Fruit fly (Drosophila melanogaster) whole organism, embryonic: Measurements from ENCODE around the gene tex.

ENCODE experiments used
- B-H2 ChIP-seq: fragments of 200-800 bp; sonication (Bioruptor generic); optimal IDR thresholded peaks from 2 replicates; lab custom pipeline; 2018; ENCODE audit warnings: missing biosample characterization, mild to moderate bottlenecking, missing genetic modification characterization
- Blimp-1 ChIP-seq: fragments of 200-800 bp; sonication (Bioruptor generic); optimal IDR thresholded peaks from 3 replicates; lab custom pipeline; 2018; ENCODE audit warnings: missing biosample characterization, missing genetic modification characterization, mild to moderate bottlenecking, moderate library complexity, missing genetic modification reagents
- CG10267 ChIP-seq: fragments of 200-800 bp; sonication (Bioruptor generic); optimal IDR thresholded peaks from 2 replicates; lab custom pipeline; 2018; ENCODE audit warnings: missing biosample characterization, mild to moderate bottlenecking, missing genetic modification characterization, moderate library complexity
- CG10274 ChIP-seq: fragments of 200-800 bp; sonication (Bioruptor generic); optimal IDR thresholded peaks from 3 replicates; lab custom pipeline; 2017; ENCODE audit warnings: missing biosample characterization, mild to moderate bottlenecking, missing genetic modification characterization
- CG10431 ChIP-seq: fragments of 200-800 bp; sonication (Bioruptor generic); optimal IDR thresholded peaks from 3 replicates; lab custom pipeline; 2018; ENCODE audit warnings: missing biosample characterization, mild to moderate bottlenecking, missing genetic modification characterization
- CG12744 ChIP-seq: fragments of 200-800 bp; sonication (Bioruptor generic); optimal IDR thresholded peaks from 2 replicates; lab custom pipeline; 2016; ENCODE audit warnings: missing biosample characterization, missing genetic modification characterization
- CG12942 ChIP-seq: fragments of 200-800 bp; sonication (Bioruptor generic); optimal IDR thresholded peaks from 3 replicates; lab custom pipeline; 2016; ENCODE audit warnings: missing biosample characterization, missing genetic modification characterization
- CG13123 ChIP-seq: fragments of 200-800 bp; sonication (Bioruptor generic); optimal IDR thresholded peaks from 2 replicates; lab custom pipeline; 2016; ENCODE audit warnings: missing biosample characterization, missing genetic modification characterization
- CG1603 ChIP-seq: fragments of 200-800 bp; sonication (Bioruptor generic); optimal IDR thresholded peaks from 2 replicates; lab custom pipeline; 2019; ENCODE audit warnings: missing biosample characterization, mild to moderate bottlenecking, missing genetic modification characterization, moderate library complexity
- CG16863 ChIP-seq: fragments of 200-800 bp; sonication (Bioruptor generic); optimal IDR thresholded peaks from 3 replicates; lab custom pipeline; 2016; ENCODE audit warnings: missing biosample characterization, missing genetic modification characterization
- CG43689 ChIP-seq: fragments of 200-800 bp; sonication (Bioruptor generic); IDR thresholded peaks from 2 replicates; pipeline ENCODE4 v1.3.6; 2022; ENCODE audit warnings: missing biosample characterization, missing genetic modification characterization
- CG5245 ChIP-seq: fragments of 200-800 bp; sonication (Bioruptor generic); optimal IDR thresholded peaks from 3 replicates; lab custom pipeline; 2016; ENCODE audit warnings: missing biosample characterization, missing genetic modification characterization
- CG5953 ChIP-seq: fragments of 200-800 bp; sonication (Bioruptor generic); IDR thresholded peaks from 2 replicates; pipeline ENCODE4 v1.3.6; 2022; ENCODE audit warnings: missing biosample characterization, missing genetic modification characterization
- CG6254 ChIP-seq: fragments of 200-800 bp; sonication (Bioruptor generic); optimal IDR thresholded peaks from 3 replicates; lab custom pipeline; 2017; ENCODE audit warnings: mild to moderate bottlenecking, missing biosample characterization, missing genetic modification reagents, missing genetic modification characterization
- CG8944 ChIP-seq: fragments of 200-800 bp; sonication (Bioruptor generic); optimal IDR thresholded peaks from 3 replicates; lab custom pipeline; 2016; ENCODE audit warnings: missing biosample characterization, missing genetic modification characterization
- CG9437 ChIP-seq: fragments of 200-800 bp; sonication (Bioruptor generic); optimal IDR thresholded peaks from 2 replicates; lab custom pipeline; 2018; ENCODE audit warnings: missing biosample characterization, mild to moderate bottlenecking, missing genetic modification characterization
- CG9727 ChIP-seq: fragments of 200-800 bp; sonication (Bioruptor generic); optimal IDR thresholded peaks from 3 replicates; lab custom pipeline; 2017; ENCODE audit warnings: missing biosample characterization, mild to moderate bottlenecking, missing genetic modification characterization
- CG9876 ChIP-seq: fragments of 200-800 bp; sonication (Bioruptor generic); optimal IDR thresholded peaks from 2 replicates; lab custom pipeline; 2016; ENCODE audit warnings: missing biosample characterization, missing genetic modification characterization
- D ChIP-seq, 2 experiments: fragments of 200-800 bp in 1 of 2; fragments of >200 bp in 1 of 2; sonication (Bioruptor generic) in 1 of 2; optimal IDR thresholded peaks; 2 replicates in 1 of 2; 3 replicates in 1 of 2; lab custom pipeline; 2017; ENCODE audit warnings: mild to moderate bottlenecking in 1 of 2, missing biosample characterization in 1 of 2, missing genetic modification characterization in 1 of 2, missing genetic modification reagents in 1 of 2
- Dp ChIP-seq: fragments of 200-800 bp; sonication (Bioruptor generic); optimal IDR thresholded peaks from 2 replicates; lab custom pipeline; 2018; ENCODE audit warnings: missing biosample characterization, mild to moderate bottlenecking, missing genetic modification characterization, moderate library complexity
- Elba2 ChIP-seq: fragments of 200-800 bp; sonication (Bioruptor generic); optimal IDR thresholded peaks from 3 replicates; lab custom pipeline; 2016; ENCODE audit warnings: missing biosample characterization, missing genetic modification characterization
- Fer2 ChIP-seq: fragments of 200-800 bp; sonication (Bioruptor generic); optimal IDR thresholded peaks from 2 replicates; lab custom pipeline; 2018; ENCODE audit warnings: missing biosample characterization, mild to moderate bottlenecking, missing genetic modification characterization, moderate library complexity
- Gug ChIP-seq: fragments of 200-800 bp; sonication (Bioruptor generic); IDR thresholded peaks from 4 replicates; pipeline ENCODE4 v1.3.6; 2022; ENCODE audit warnings: missing biosample characterization, missing genetic modification characterization
- Hmr ChIP-seq: fragments of 200-800 bp; sonication (Bioruptor generic); optimal IDR thresholded peaks from 3 replicates; lab custom pipeline; 2017; ENCODE audit warnings: mild to moderate bottlenecking, missing biosample characterization, missing genetic modification reagents, missing genetic modification characterization
- MTF-1 ChIP-seq: fragments of 200-800 bp; sonication (Bioruptor generic); optimal IDR thresholded peaks from 2 replicates; lab custom pipeline; 2018; ENCODE audit warnings: missing biosample characterization, mild to moderate bottlenecking, missing genetic modification characterization, borderline replicate concordance
- Myb ChIP-seq: fragments of 200-800 bp; sonication (Bioruptor generic); optimal IDR thresholded peaks from 2 replicates; lab custom pipeline; 2016; ENCODE audit warnings: missing biosample characterization, missing genetic modification characterization
- PHDP ChIP-seq: fragments of 200-800 bp; sonication (Bioruptor generic); optimal IDR thresholded peaks from 3 replicates; lab custom pipeline; 2018; ENCODE audit warnings: missing biosample characterization, mild to moderate bottlenecking, missing genetic modification characterization, moderate library complexity
- Rfx ChIP-seq: fragments of 200-800 bp; sonication (Bioruptor generic); IDR thresholded peaks from 2 replicates; pipeline ENCODE4 v1.3.6; 2022; ENCODE audit warnings: missing biosample characterization, missing genetic modification characterization
- Sry-δ ChIP-seq: fragments of 200-800 bp; sonication (Bioruptor generic); optimal IDR thresholded peaks from 2 replicates; lab custom pipeline; 2016; ENCODE audit warnings: missing biosample characterization, missing genetic modification characterization
- Usf ChIP-seq: fragments of 200-800 bp; sonication (Bioruptor generic); optimal IDR thresholded peaks from 2 replicates; lab custom pipeline; 2017; ENCODE audit warnings: missing genotype, missing biosample characterization, missing genetic modification characterization
- YL-1 ChIP-seq: fragments of 200-800 bp; sonication (Bioruptor generic); optimal IDR thresholded peaks from 3 replicates; lab custom pipeline; 2017; ENCODE audit warnings: missing biosample characterization, mild to moderate bottlenecking, missing genetic modification characterization
- bab2 ChIP-seq: fragments of 200-800 bp; sonication (Bioruptor generic); optimal IDR thresholded peaks from 2 replicates; lab custom pipeline; 2016; ENCODE audit warnings: missing biosample characterization, missing genetic modification characterization
- cg ChIP-seq: fragments of 200-800 bp; sonication (Bioruptor generic); optimal IDR thresholded peaks from 3 replicates; lab custom pipeline; 2019; ENCODE audit warnings: missing biosample characterization, mild to moderate bottlenecking, missing genetic modification characterization, moderate library complexity
- chn ChIP-seq: fragments of 200-800 bp; sonication (Bioruptor generic); optimal IDR thresholded peaks from 2 replicates; lab custom pipeline; 2016; ENCODE audit warnings: missing biosample characterization, missing genetic modification characterization
- corto ChIP-seq: fragments of 200-800 bp; sonication (Bioruptor generic); optimal IDR thresholded peaks from 2 replicates; lab custom pipeline; 2016; ENCODE audit warnings: missing biosample characterization, mild to moderate bottlenecking, missing genetic modification characterization, moderate library complexity
- dysf ChIP-seq: fragments of 200-800 bp; sonication (Bioruptor generic); IDR thresholded peaks from 3 replicates; pipeline ENCODE4 v1.3.6; 2022; ENCODE audit warnings: missing biosample characterization, missing genetic modification characterization
- ems ChIP-seq: fragments of 200-800 bp; sonication (Bioruptor generic); optimal IDR thresholded peaks from 3 replicates; lab custom pipeline; 2016; ENCODE audit warnings: missing biosample characterization, missing genetic modification characterization
- en ChIP-seq: fragments of 200-800 bp; sonication (Bioruptor generic); optimal IDR thresholded peaks from 2 replicates; lab custom pipeline; 2016; ENCODE audit warnings: missing biosample characterization, missing genetic modification characterization
- fu2 ChIP-seq: fragments of 200-800 bp; sonication (Bioruptor generic); optimal IDR thresholded peaks from 2 replicates; lab custom pipeline; 2016; ENCODE audit warnings: missing biosample characterization, missing genetic modification characterization
- gsb ChIP-seq: fragments of 200-800 bp; sonication (Bioruptor generic); IDR thresholded peaks from 2 replicates; pipeline ENCODE4 v1.3.6; 2022; ENCODE audit warnings: missing biosample characterization, missing genetic modification characterization
- insv ChIP-seq, 2 experiments: fragments of 200-800 bp; sonication (Bioruptor generic); optimal IDR thresholded peaks; 3 replicates each; lab custom pipeline; 2016 to 2018; ENCODE audit warnings: missing biosample characterization in 2 of 2, missing genetic modification characterization in 2 of 2
- kay ChIP-seq: fragments of 200-800 bp; sonication (Bioruptor generic); optimal IDR thresholded peaks from 2 replicates; lab custom pipeline; 2016; ENCODE audit warnings: missing biosample characterization, missing genetic modification characterization
- klu ChIP-seq: fragments of 200-800 bp; sonication (Bioruptor generic); IDR thresholded peaks from 2 replicates; pipeline ENCODE4 v1.3.6; 2022; ENCODE audit warnings: missing biosample characterization, missing genetic modification characterization
- p53 ChIP-seq: fragments of 200-800 bp; sonication (Bioruptor generic); optimal IDR thresholded peaks from 2 replicates; lab custom pipeline; 2016; ENCODE audit warnings: missing biosample characterization, missing genetic modification characterization
- pfk ChIP-seq: fragments of 200-800 bp; sonication (Bioruptor generic); optimal IDR thresholded peaks from 2 replicates; lab custom pipeline; 2018; ENCODE audit warnings: missing biosample characterization, mild to moderate bottlenecking, missing genetic modification characterization, moderate library complexity
- pnt ChIP-seq: fragments of 200-800 bp; sonication (Bioruptor generic); optimal IDR thresholded peaks from 3 replicates; lab custom pipeline; 2016; ENCODE audit warnings: missing biosample characterization, missing genetic modification characterization
- sqz ChIP-seq: fragments of 200-800 bp; sonication (Bioruptor generic); optimal IDR thresholded peaks from 3 replicates; lab custom pipeline; 2018; ENCODE audit warnings: missing biosample characterization, mild to moderate bottlenecking, missing genetic modification characterization
- trem ChIP-seq: fragments of 200-800 bp; optimal IDR thresholded peaks from 3 replicates; lab custom pipeline; 2019; ENCODE audit warnings: missing biosample characterization, mild to moderate bottlenecking, missing genetic modification characterization, moderate library complexity
- yki ChIP-seq: fragments of >200 bp; optimal IDR thresholded peaks from 3 replicates; lab custom pipeline; 2018

Gene tex

dm6 chr3R:8264302-8265080 is 44.0 kb downstream of the tex start, which contains the start of the genes RPA1 and Mcm2 (continued):
- TF ChIP-seq CG43689 (GFP tag; lab: Robert Waterston, UW) (no peak), CG5953 (GFP tag; lab: Robert Waterston, UW) (peak; percentile 35; the same call in 1 of the 2 replicates), CG13123 (GFP tag; lab: Kevin White, UChicago) (peak; percentile 20), Myb (GFP tag; lab: Kevin White, UChicago) (peak; percentile 36), CG9437 (GFP tag; lab: Kevin White, UChicago) (peak; percentile 77), Rfx (GFP tag; lab: Robert Waterston, UW) (peak; percentile 91), yki (lab: Kevin White, UChicago) (no peak), Elba2 (GFP tag; lab: Kevin White, UChicago) (no peak), trem (tag; lab: Kevin White, UChicago) (peak; percentile 49), CG1603 (peak; percentile 32), D (optimal IDR thresholded peaks at IDR 0.05; lab: Kevin White, UChicago) (no peak), D (GFP tag; optimal IDR thresholded peaks at IDR 0.05; lab: Kevin White, UChicago) (peak; percentile 70), CG9876 (GFP tag; lab: Kevin White, UChicago) (peak; percentile 17), corto (no peak), kay (GFP tag; lab: Kevin White, UChicago) (peak; percentile 47), cg (no peak), Dp (GFP tag; lab: Kevin White, UChicago) (peak; percentile 76), Hmr (peak; percentile 80), CG5245 (GFP tag; lab: Kevin White, UChicago) (peak; percentile 68), B-H2 (GFP tag; lab: Kevin White, UChicago) (peak; percentile 68), CG8944 (GFP tag; lab: Kevin White, UChicago) (no peak), gsb (GFP tag; lab: Robert Waterston, UW) (0 out of 2 replicates have a peak, but pooled peaks have one; percentile 19), CG9727 (GFP tag; lab: Kevin White, UChicago) (peak; percentile 82), CG6254 (GFP tag; lab: Kevin White, UChicago) (no peak), Usf (peak; percentile 81), ems (GFP tag; lab: Kevin White, UChicago) (no peak), Fer2 (tag; lab: Kevin White, UChicago) (peak; percentile 58), en (GFP tag; lab: Kevin White, UChicago) (no peak), sqz (no peak), CG12744 (GFP tag; lab: Kevin White, UChicago) (no peak), bab2 (GFP tag; lab: Kevin White, UChicago) (peak; percentile 60), CG10267 (tag; lab: Kevin White, UChicago) (peak; percentile 86), PHDP (tag; lab: Kevin White, UChicago) (no peak), YL-1 (GFP tag; lab: Kevin White, UChicago) (peak; percentile 65), insv (GFP tag; optimal IDR thresholded peaks at IDR 0.05; lab: Kevin White, UChicago) (peak in 1 of 2 experiments; percentile 82), CG12942 (peak; percentile 69), MTF-1 (GFP tag; lab: Kevin White, UChicago) (peak; percentile 32), chn (GFP tag; lab: Kevin White, UChicago) (peak; percentile 68), pfk (no peak), dysf (GFP tag; lab: Robert Waterston, UW) (peak; percentile 85), Blimp-1 (peak; percentile 50), CG16863 (GFP tag; lab: Kevin White, UChicago) (peak; percentile 23), Sry-δ (GFP tag; lab: Kevin White, UChicago) (no peak), CG10431 (GFP tag; lab: Kevin White, UChicago) (peak; percentile 45), Gug (GFP tag; lab: Robert Waterston, UW) (peak; percentile 93), klu (GFP tag; lab: Robert Waterston, UW) (peak; percentile 80), p53 (GFP tag; lab: Kevin White, UChicago) (peak; percentile 14), CG10274 (GFP tag; lab: Kevin White, UChicago) (peak; percentile 6), fu2 (GFP tag; lab: Kevin White, UChicago) (peak; percentile 41), pnt (GFP tag; lab: Kevin White, UChicago) (peak; percentile 45)
